Worm (Caenorhabditis elegans): ENCODE results near the gene Y53C12A.10.

DNA sequence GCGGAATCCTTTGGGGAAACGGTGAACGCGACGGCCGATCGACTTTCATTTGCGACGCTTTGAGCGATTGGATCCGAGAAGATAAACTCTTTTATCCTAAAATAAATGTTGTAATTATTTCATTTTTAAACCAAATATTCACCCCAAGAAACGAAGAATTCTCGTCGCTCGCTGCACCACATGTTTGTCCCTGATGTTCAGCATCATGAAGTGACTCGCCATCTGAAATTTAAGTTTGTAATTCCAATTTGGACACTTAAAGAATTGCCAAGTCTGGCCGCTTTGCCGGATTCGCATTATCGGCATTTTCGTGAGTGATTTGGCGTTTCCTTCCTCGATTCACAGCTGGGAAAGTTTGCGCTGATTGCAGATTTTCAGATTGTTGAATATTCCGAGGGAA, 13.3 kb upstream of the Y53C12A.10 start, which contains the start of gene Y53C12A.6:
- TF ChIP-seq W03F9.2 (tag; optimal IDR thresholded peaks at IDR 0.05) (no peak), dao-5 (tag; optimal IDR thresholded peaks at IDR 0.05) (no peak)
